Fruit fly (Drosophila melanogaster) whole organism, embryonic: Measurements from ENCODE around the gene Exo70.
A peak's percentile ranks its signal among the peaks of the same experiment; 100 is the strongest.

ENCODE experiments used
- ATbp ChIP-seq: fragments of 200-800 bp; sonication (Bioruptor generic); optimal IDR thresholded peaks from 2 replicates; lab custom pipeline; 2017; ENCODE audit warnings: missing biosample characterization, mild to moderate bottlenecking, missing genetic modification characterization, missing genetic modification reagents
- Abd-B ChIP-seq: fragments of 200-800 bp; sonication (Bioruptor generic); optimal IDR thresholded peaks from 2 replicates; lab custom pipeline; 2018; ENCODE audit warnings: missing biosample characterization, mild to moderate bottlenecking, missing genetic modification characterization, moderate library complexity
- B-H2 ChIP-seq: fragments of 200-800 bp; sonication (Bioruptor generic); optimal IDR thresholded peaks from 2 replicates; lab custom pipeline; 2018; ENCODE audit warnings: missing biosample characterization, mild to moderate bottlenecking, missing genetic modification characterization
- Bgb ChIP-seq: fragments of 200-800 bp; sonication (Bioruptor generic); IDR thresholded peaks from 2 replicates; pipeline ENCODE4 v1.3.6; 2022; ENCODE audit warnings: missing biosample characterization, missing genetic modification characterization; ENCODE audit not compliant: partially characterized antibody
- BtbVII ChIP-seq: fragments of 200-800 bp; sonication (Bioruptor generic); optimal IDR thresholded peaks from 3 replicates; lab custom pipeline; 2017; ENCODE audit warnings: missing biosample characterization, mild to moderate bottlenecking, missing genetic modification characterization
- CG12391 ChIP-seq: fragments of 200-800 bp; sonication (Bioruptor generic); optimal IDR thresholded peaks from 3 replicates; lab custom pipeline; 2018; ENCODE audit warnings: missing biosample characterization, mild to moderate bottlenecking, missing genetic modification characterization, moderate library complexity
- CG14710 ChIP-seq: fragments of 200-800 bp; sonication (Bioruptor generic); optimal IDR thresholded peaks from 3 replicates; lab custom pipeline; 2019; ENCODE audit warnings: missing biosample characterization, mild to moderate bottlenecking, missing genetic modification characterization, moderate library complexity
- CG1529 ChIP-seq: fragments of 200-800 bp; sonication (Bioruptor generic); optimal IDR thresholded peaks from 3 replicates; lab custom pipeline; 2018; ENCODE audit warnings: missing biosample characterization, missing genetic modification characterization
- CG1602 ChIP-seq: fragments of 200-800 bp; sonication (Bioruptor generic); optimal IDR thresholded peaks from 3 replicates; lab custom pipeline; 2016; ENCODE audit warnings: missing biosample characterization, missing genetic modification characterization
- CG17385 ChIP-seq: fragments of 200-800 bp; sonication (Bioruptor generic); optimal IDR thresholded peaks from 3 replicates; lab custom pipeline; 2018; ENCODE audit warnings: missing biosample characterization, mild to moderate bottlenecking, missing genetic modification characterization
- CG2712 ChIP-seq: fragments of 200-800 bp; optimal IDR thresholded peaks from 3 replicates; lab custom pipeline; 2019; ENCODE audit warnings: missing biosample characterization, mild to moderate bottlenecking, missing genetic modification characterization, moderate library complexity
- CG30403 ChIP-seq: fragments of 200-800 bp; sonication (Bioruptor generic); optimal IDR thresholded peaks from 3 replicates; lab custom pipeline; 2016; ENCODE audit warnings: missing biosample characterization, missing genetic modification characterization
- CG31365 ChIP-seq: fragments of 200-800 bp; sonication (Bioruptor generic); optimal IDR thresholded peaks from 2 replicates; lab custom pipeline; 2018; ENCODE audit warnings: missing biosample characterization, mild to moderate bottlenecking, missing genetic modification characterization
- CG31441 ChIP-seq: fragments of 200-800 bp; sonication (Bioruptor generic); IDR thresholded peaks from 2 replicates; pipeline ENCODE4 v1.3.6; 2022; ENCODE audit warnings: missing biosample characterization, missing genetic modification characterization
- CG34422 ChIP-seq: fragments of 200-800 bp; sonication (Bioruptor generic); IDR thresholded peaks from 3 replicates; pipeline ENCODE4 v1.3.6; 2022; ENCODE audit warnings: missing biosample characterization, missing genetic modification characterization
- CG4360 ChIP-seq: fragments of 200-800 bp; sonication (Bioruptor generic); IDR thresholded peaks from 2 replicates; pipeline ENCODE4 v1.3.6; 2022; ENCODE audit warnings: missing biosample characterization, missing genetic modification characterization
- CG8359 ChIP-seq: fragments of 200-800 bp; sonication (Bioruptor generic); optimal IDR thresholded peaks from 2 replicates; lab custom pipeline; 2017; ENCODE audit warnings: missing biosample characterization, mild to moderate bottlenecking, missing genetic modification characterization, borderline replicate concordance
- CG8388 ChIP-seq: fragments of 200-800 bp; sonication (Bioruptor generic); optimal IDR thresholded peaks from 2 replicates; lab custom pipeline; 2019; ENCODE audit warnings: missing biosample characterization, mild to moderate bottlenecking, missing genetic modification characterization, moderate library complexity
- CG9727 ChIP-seq: fragments of 200-800 bp; sonication (Bioruptor generic); optimal IDR thresholded peaks from 3 replicates; lab custom pipeline; 2017; ENCODE audit warnings: missing biosample characterization, mild to moderate bottlenecking, missing genetic modification characterization
- CoRest ChIP-seq: fragments of 200-800 bp; sonication (Bioruptor generic); optimal IDR thresholded peaks from 3 replicates; lab custom pipeline; 2018; ENCODE audit warnings: missing biosample characterization, mild to moderate bottlenecking, missing genetic modification characterization, moderate library complexity
- D ChIP-seq, 2 experiments: fragments of 200-800 bp in 1 of 2; fragments of >200 bp in 1 of 2; sonication (Bioruptor generic) in 1 of 2; optimal IDR thresholded peaks; 2 replicates in 1 of 2; 3 replicates in 1 of 2; lab custom pipeline; 2017; ENCODE audit warnings: mild to moderate bottlenecking in 1 of 2, missing biosample characterization in 1 of 2, missing genetic modification characterization in 1 of 2, missing genetic modification reagents in 1 of 2
- D19A ChIP-seq: fragments of 200-800 bp; optimal IDR thresholded peaks from 3 replicates; lab custom pipeline; 2019; ENCODE audit warnings: missing biosample characterization, mild to moderate bottlenecking, missing genetic modification characterization, moderate library complexity
- Dref ChIP-seq: fragments of 200-800 bp; sonication (Bioruptor generic); IDR thresholded peaks from 2 replicates; pipeline ENCODE4 v1.3.6; 2022; ENCODE audit warnings: missing biosample characterization, missing genetic modification characterization
- Eip74EF ChIP-seq, 2 experiments: fragments of 200-800 bp in 1 of 2; fragments of >200 bp in 1 of 2; sonication (Bioruptor generic) in 1 of 2; optimal IDR thresholded peaks; 2 replicates each; lab custom pipeline; 2017 to 2019; ENCODE audit warnings: missing biosample characterization in 2 of 2, missing genetic modification characterization in 2 of 2, mild to moderate bottlenecking in 1 of 2, moderate library complexity in 1 of 2
- Hr78 ChIP-seq, 2 experiments: fragments of 200-800 bp in 1 of 2; fragments of >200 bp in 1 of 2; sonication (Bioruptor generic) in 1 of 2; optimal IDR thresholded peaks; 2 replicates each; lab custom pipeline; 2017 to 2019; ENCODE audit warnings: missing biosample characterization in 2 of 2, missing genetic modification characterization in 2 of 2, mild to moderate bottlenecking in 1 of 2, moderate library complexity in 1 of 2
- MESR4 ChIP-seq: fragments of 200-800 bp; sonication (Bioruptor generic); optimal IDR thresholded peaks from 2 replicates; lab custom pipeline; 2018; ENCODE audit warnings: missing biosample characterization, mild to moderate bottlenecking, missing genetic modification characterization, moderate library complexity
- Mad ChIP-seq: fragments of 200-800 bp; sonication (Bioruptor generic); optimal IDR thresholded peaks from 2 replicates; lab custom pipeline; 2016; ENCODE audit warnings: missing biosample characterization, missing genetic modification characterization
- Max ChIP-seq: fragments of 200-800 bp; sonication (Bioruptor generic); optimal IDR thresholded peaks from 2 replicates; lab custom pipeline; 2016; ENCODE audit warnings: missing biosample characterization, mild to moderate bottlenecking, missing genetic modification characterization
- NfI ChIP-seq: fragments of 200-800 bp; sonication (Bioruptor generic); optimal IDR thresholded peaks from 3 replicates; lab custom pipeline; 2018; ENCODE audit warnings: missing biosample characterization, mild to moderate bottlenecking, missing genetic modification characterization, moderate library complexity
- Oli ChIP-seq: fragments of 200-800 bp; sonication (Bioruptor generic); optimal IDR thresholded peaks from 2 replicates; lab custom pipeline; 2018; ENCODE audit warnings: missing biosample characterization, mild to moderate bottlenecking, missing genetic modification characterization, moderate library complexity
- PHDP ChIP-seq: fragments of 200-800 bp; sonication (Bioruptor generic); optimal IDR thresholded peaks from 3 replicates; lab custom pipeline; 2018; ENCODE audit warnings: missing biosample characterization, mild to moderate bottlenecking, missing genetic modification characterization, moderate library complexity
- Six4 ChIP-seq: fragments of 200-800 bp; sonication (Bioruptor generic); optimal IDR thresholded peaks from 2 replicates; lab custom pipeline; 2016; ENCODE audit warnings: missing biosample characterization, missing genetic modification characterization
- Sox100B ChIP-seq: fragments of 200-800 bp; sonication (Bioruptor generic); optimal IDR thresholded peaks from 3 replicates; lab custom pipeline; 2018; ENCODE audit warnings: missing biosample characterization, mild to moderate bottlenecking, missing genetic modification characterization
- Ssrp ChIP-seq: fragments of 200-800 bp; sonication (Bioruptor generic); optimal IDR thresholded peaks from 2 replicates; lab custom pipeline; 2018; ENCODE audit warnings: missing biosample characterization, mild to moderate bottlenecking, missing genetic modification characterization, moderate library complexity
- Tbp ChIP-seq: fragments of >200 bp; optimal IDR thresholded peaks from 2 replicates; lab custom pipeline; 2018; ENCODE audit warnings: missing biosample characterization, missing genetic modification characterization
- Trl ChIP-seq, 3 experiments: fragments of >200 bp in 2 of 3; fragments of 200-800 bp in 1 of 3; sonication (Bioruptor generic) in 1 of 3; optimal IDR thresholded peaks; 2 replicates in 1 of 3; 3 replicates in 2 of 3; lab custom pipeline; 2016 to 2017; ENCODE audit warnings: missing biosample characterization in 1 of 3, missing genetic modification characterization in 1 of 3
- bsh ChIP-seq, 2 experiments: fragments of 200-800 bp; sonication (Bioruptor generic); optimal IDR thresholded peaks; 2 replicates each; lab custom pipeline; 2017 to 2018; ENCODE audit warnings: mild to moderate bottlenecking in 2 of 2, missing biosample characterization in 2 of 2, missing genetic modification characterization in 2 of 2, moderate library complexity in 1 of 2
- cad ChIP-seq: fragments of >200 bp; optimal IDR thresholded peaks from 2 replicates; lab custom pipeline; 2017; ENCODE audit warnings: missing biosample characterization, missing genetic modification characterization
- chinmo ChIP-seq: fragments of 200-800 bp; sonication (Bioruptor generic); IDR thresholded peaks from 4 replicates; pipeline ENCODE4 v1.3.6; 2022; ENCODE audit warnings: missing biosample characterization, missing genetic modification characterization; ENCODE audit not compliant: partially characterized antibody
- da ChIP-seq: fragments of 200-800 bp; sonication (Bioruptor generic); optimal IDR thresholded peaks from 2 replicates; lab custom pipeline; 2016; ENCODE audit warnings: missing biosample characterization, missing genetic modification characterization
- dmrt11E ChIP-seq: fragments of 200-800 bp; sonication (Bioruptor generic); optimal IDR thresholded peaks from 3 replicates; lab custom pipeline; 2018; ENCODE audit warnings: missing biosample characterization, mild to moderate bottlenecking, missing genetic modification characterization, moderate library complexity
- fd96Cb ChIP-seq: fragments of 200-800 bp; sonication (Bioruptor generic); optimal IDR thresholded peaks from 2 replicates; lab custom pipeline; 2018; ENCODE audit warnings: missing biosample characterization, mild to moderate bottlenecking, missing genetic modification characterization, moderate library complexity
- ham ChIP-seq: fragments of 200-800 bp; sonication (Bioruptor generic); IDR thresholded peaks from 2 replicates; pipeline ENCODE4 v1.3.6; 2022; ENCODE audit warnings: missing biosample characterization, missing genetic modification characterization
- maf-S ChIP-seq: fragments of 200-800 bp; sonication (Bioruptor generic); optimal IDR thresholded peaks from 2 replicates; lab custom pipeline; 2016; ENCODE audit warnings: missing biosample characterization, missing genetic modification characterization
- mld ChIP-seq: fragments of 200-800 bp; sonication (Bioruptor generic); IDR thresholded peaks from 3 replicates; pipeline ENCODE4 v1.3.6; 2022; ENCODE audit warnings: missing biosample characterization, missing genetic modification characterization; ENCODE audit not compliant: partially characterized antibody
- oc ChIP-seq: fragments of 200-800 bp; sonication (Bioruptor generic); optimal IDR thresholded peaks from 2 replicates; lab custom pipeline; 2018; ENCODE audit warnings: missing biosample characterization, mild to moderate bottlenecking, missing genetic modification characterization, moderate library complexity
- phol ChIP-seq: fragments of 200-800 bp; sonication (Bioruptor generic); optimal IDR thresholded peaks from 3 replicates; lab custom pipeline; 2018; ENCODE audit warnings: missing biosample characterization, mild to moderate bottlenecking, missing genetic modification characterization, moderate library complexity
- tap ChIP-seq: fragments of 200-800 bp; optimal IDR thresholded peaks from 3 replicates; lab custom pipeline; 2019; ENCODE audit warnings: missing biosample characterization, mild to moderate bottlenecking, missing genetic modification characterization, moderate library complexity

Gene Exo70

dm6 chr3L:8423156-8423555, 11.5 kb downstream of the Exo70 start:
- TF ChIP-seq Dref = no peak
- TF ChIP-seq cad = no peak
- peak; percentile 49 for TF ChIP-seq phol (tag; lab: Kevin White, UChicago)
- no peak for TF ChIP-seq CG1602 (GFP tag; lab: Kevin White, UChicago)
- peak; percentile 21 for TF ChIP-seq CoRest
- no peak for TF ChIP-seq tap
- TF ChIP-seq CG2712 = peak; percentile 20
- TF ChIP-seq MESR4 (GFP tag; lab: Kevin White, UChicago) = no peak
- TF ChIP-seq CG9727 = no peak
- TF ChIP-seq Sox100B (GFP tag; lab: Kevin White, UChicago) = peak; percentile 62
- TF ChIP-seq CG8359 (GFP tag; lab: Kevin White, UChicago) = no peak
- TF ChIP-seq Bgb (GFP tag; lab: Robert Waterston, UW) = no peak
- no peak for TF ChIP-seq mld (GFP tag; lab: Robert Waterston, UW)
- TF ChIP-seq Abd-B (GFP tag; lab: Kevin White, UChicago) = no peak
- peak; percentile 14 for TF ChIP-seq ATbp (GFP tag; lab: Kevin White, UChicago)
- no peak for TF ChIP-seq CG31365 (tag; lab: Kevin White, UChicago)
- TF ChIP-seq Ssrp (tag; lab: Kevin White, UChicago) = peak; percentile 25
- no peak for TF ChIP-seq Trl (optimal IDR thresholded peaks at IDR 0.05; lab: Kevin White, UChicago)
- no peak for TF ChIP-seq Trl (GFP tag; optimal IDR thresholded peaks at IDR 0.05; lab: Kevin White, UChicago)
- TF ChIP-seq bsh (GFP tag; optimal IDR thresholded peaks at IDR 0.05; lab: Kevin White, UChicago) = peak in 1 of 2 experiments; percentile 12
- peak; percentile 9 for TF ChIP-seq dmrt11E (tag; lab: Kevin White, UChicago)
- TF ChIP-seq D19A (tag; lab: Kevin White, UChicago) = peak; percentile 23
- TF ChIP-seq fd96Cb (tag; lab: Kevin White, UChicago) = peak; percentile 10
- peak; percentile 35 for TF ChIP-seq CG12391
- TF ChIP-seq Hr78 (GFP tag; optimal IDR thresholded peaks at IDR 0.05; lab: Kevin White, UChicago) = peak in 1 of 2 experiments; percentile 17
- TF ChIP-seq ham (GFP tag; lab: Robert Waterston, UW) = no peak
- TF ChIP-seq CG1529 (GFP tag; lab: Kevin White, UChicago) = peak; percentile 11
- TF ChIP-seq maf-S (GFP tag; lab: Kevin White, UChicago) = no peak
- TF ChIP-seq Tbp (GFP tag; lab: Kevin White, UChicago) = no peak
- TF ChIP-seq PHDP (tag; lab: Kevin White, UChicago) = peak; percentile 1
- TF ChIP-seq CG4360 (GFP tag; lab: Robert Waterston, UW) = no peak
- TF ChIP-seq CG14710 (tag; lab: Kevin White, UChicago) = peak; percentile 33
- peak; percentile 19 for TF ChIP-seq Oli (tag; lab: Kevin White, UChicago)
- TF ChIP-seq Six4 = peak; percentile 26
- TF ChIP-seq chinmo (GFP tag; lab: Robert Waterston, UW) = no peak
- no peak for TF ChIP-seq Mad (GFP tag; lab: Kevin White, UChicago)
- peak; percentile 7 for TF ChIP-seq CG17385 (GFP tag; lab: Kevin White, UChicago)
- TF ChIP-seq da = no peak
- TF ChIP-seq CG8388 (GFP tag; lab: Kevin White, UChicago) = peak; percentile 6
- TF ChIP-seq CG34422 = no peak
- no peak for TF ChIP-seq D (optimal IDR thresholded peaks at IDR 0.05; lab: Kevin White, UChicago)
- peak; percentile 24 for TF ChIP-seq D (GFP tag; optimal IDR thresholded peaks at IDR 0.05; lab: Kevin White, UChicago)
- peak; percentile 42; the same call in 1 of the 2 replicates for TF ChIP-seq CG31441 (GFP tag; lab: Robert Waterston, UW)
- no peak for TF ChIP-seq Max
- TF ChIP-seq B-H2 = no peak
- no peak for TF ChIP-seq BtbVII
- TF ChIP-seq Eip74EF (GFP tag; optimal IDR thresholded peaks at IDR 0.05; lab: Kevin White, UChicago) = peak in 1 of 2 experiments; percentile 32
- no peak for TF ChIP-seq oc (tag; lab: Kevin White, UChicago)
- TF ChIP-seq NfI = no peak
- TF ChIP-seq CG30403 (GFP tag; lab: Kevin White, UChicago) = peak; percentile 13
